Worm (Caenorhabditis elegans) whole organism, L3 larva: Measurements from ENCODE around the gene T23E7.6.
A peak's percentile ranks its signal among the peaks of the same experiment; 100 is the strongest.

ENCODE experiments used
- ZK546.5 ChIP-seq: sonication (generic microtip); optimal IDR thresholded peaks from 2 replicates; lab custom pipeline; 2017; ENCODE audit warnings: missing biosample characterization, missing genetic modification characterization
- aly-2 ChIP-seq: fragments of 150-350 bp; optimal IDR thresholded peaks from 2 replicates; lab custom pipeline; 2014; ENCODE audit warnings: missing biosample characterization, missing genetic modification characterization
- ceh-82 ChIP-seq: fragments of 150-350 bp; optimal IDR thresholded peaks from 2 replicates; lab custom pipeline; 2014; ENCODE audit warnings: missing biosample characterization, missing genetic modification characterization
- elt-2 ChIP-seq: sonication (generic microtip); optimal IDR thresholded peaks from 2 replicates; lab custom pipeline; 2016; ENCODE audit warnings: missing genetic modification reagents, mild to moderate bottlenecking, missing genetic modification characterization, missing compliant biosample characterization
- fkh-10 ChIP-seq: sonication (generic microtip); optimal IDR thresholded peaks from 2 replicates; lab custom pipeline; 2017; ENCODE audit warnings: missing biosample characterization, missing genetic modification reagents, missing genetic modification characterization
- mdl-1 ChIP-seq: fragments of 150-350 bp; optimal IDR thresholded peaks from 2 replicates; lab custom pipeline; 2014; ENCODE audit warnings: missing biosample characterization, missing genetic modification characterization
- nhr-67 ChIP-seq: fragments of 150-350 bp; optimal IDR thresholded peaks from 2 replicates; lab custom pipeline; 2014; ENCODE audit warnings: missing biosample characterization, missing genetic modification characterization
- snpc-4 ChIP-seq: fragments of 150-350 bp; optimal IDR thresholded peaks from 2 replicates; lab custom pipeline; 2014; ENCODE audit warnings: missing biosample characterization, missing genetic modification characterization
- tbx-2 ChIP-seq: sonication (generic microtip); optimal IDR thresholded peaks from 2 replicates; lab custom pipeline; 2016; ENCODE audit warnings: mild to moderate bottlenecking, missing genetic modification characterization, missing compliant biosample characterization
- zag-1 ChIP-seq: fragments of 150-350 bp; optimal IDR thresholded peaks from 2 replicates; lab custom pipeline; 2014; ENCODE audit warnings: missing biosample characterization, missing genetic modification characterization
- ztf-4 ChIP-seq: fragments of 150-350 bp; optimal IDR thresholded peaks from 2 replicates; lab custom pipeline; 2014; ENCODE audit warnings: missing biosample characterization, missing genetic modification characterization

- TF ChIP-seq snpc-4 (tag; lab: Kevin White, UChicago) = no peak
- no peak for TF ChIP-seq nhr-67
- TF ChIP-seq mdl-1 = no peak
- TF ChIP-seq elt-2 = peak; percentile 82
- TF ChIP-seq tbx-2 (tag; lab: Kevin White, UChicago) = no peak
- no peak for TF ChIP-seq ZK546.5 (tag; lab: Kevin White, UChicago)
- TF ChIP-seq ceh-82 (tag; lab: Kevin White, UChicago) = no peak
- TF ChIP-seq zag-1 (tag; lab: Kevin White, UChicago) = no peak
- TF ChIP-seq fkh-10 (GFP tag; lab: Kevin White, UChicago) = no peak
- no peak for TF ChIP-seq ztf-4 (tag; lab: Kevin White, UChicago)
- TF ChIP-seq aly-2 (tag; lab: Kevin White, UChicago) = no peak
Measured at ce11 chrX:17694669-17695282, 10.2 kb upstream of the T23E7.6 start, which contains the start of gene cgt-2.
